Worm (Caenorhabditis elegans) whole organism, late embryonic: Measurements from ENCODE around the gene ZK697.14.
A peak's percentile ranks its signal among the peaks of the same experiment; 100 is the strongest.

ENCODE experiments used
- F13H6.1 ChIP-seq: sonication (generic microtip); optimal IDR thresholded peaks from 2 replicates; lab custom pipeline; 2016; ENCODE audit warnings: missing genetic modification characterization, missing compliant biosample characterization
- K09A11.1 ChIP-seq: sonication (generic microtip); optimal IDR thresholded peaks from 2 replicates; lab custom pipeline; 2017; ENCODE audit warnings: antibody characterized with exemption, mild to moderate bottlenecking, missing genetic modification characterization, missing compliant biosample characterization; ENCODE audit not compliant: insufficient read depth
- T23F11.4 ChIP-seq: fragments of 200-800 bp; sonication (Bioruptor generic); optimal IDR thresholded peaks from 2 replicates; lab custom pipeline; 2018; ENCODE audit warnings: mild to moderate bottlenecking, missing genetic modification characterization, missing compliant biosample characterization
- ahr-1 ChIP-seq: sonication (generic microtip); optimal IDR thresholded peaks from 2 replicates; lab custom pipeline; 2016; ENCODE audit warnings: missing genetic modification characterization, missing compliant biosample characterization
- ama-1 ChIP-seq: fragments of 150-350 bp; optimal IDR thresholded peaks from 2 replicates; lab custom pipeline; 2014
- ceh-2 ChIP-seq: sonication (generic microtip); optimal IDR thresholded peaks from 2 replicates; lab custom pipeline; 2016; ENCODE audit warnings: missing genotype, missing genetic modification characterization, missing compliant biosample characterization
- ceh-22 ChIP-seq: sonication (generic microtip); optimal IDR thresholded peaks from 2 replicates; lab custom pipeline; 2017; ENCODE audit warnings: missing biosample characterization, missing genetic modification characterization
- ceh-30 ChIP-seq: fragments of 150-350 bp; optimal IDR thresholded peaks from 2 replicates; lab custom pipeline; 2014; ENCODE audit warnings: missing biosample characterization, missing genetic modification characterization
- ceh-31 ChIP-seq: sonication (generic microtip); optimal IDR thresholded peaks from 2 replicates; lab custom pipeline; 2016; ENCODE audit warnings: missing genetic modification characterization, missing compliant biosample characterization
- ceh-34 ChIP-seq: sonication (generic microtip); optimal IDR thresholded peaks from 2 replicates; lab custom pipeline; 2016; ENCODE audit warnings: mild to moderate bottlenecking, missing genetic modification characterization, missing compliant biosample characterization
- ceh-6 ChIP-seq: fragments of 200-800 bp; sonication (Bioruptor generic); optimal IDR thresholded peaks from 2 replicates; lab custom pipeline; 2018; ENCODE audit warnings: mild to moderate bottlenecking, missing genetic modification characterization, missing compliant biosample characterization
- elt-2 ChIP-seq: sonication (generic microtip); optimal IDR thresholded peaks from 2 replicates; lab custom pipeline; 2016; ENCODE audit warnings: missing genetic modification reagents, missing genetic modification characterization, missing compliant biosample characterization
- ets-4 ChIP-seq: sonication (generic microtip); optimal IDR thresholded peaks from 2 replicates; lab custom pipeline; 2016; ENCODE audit warnings: missing genetic modification characterization, missing compliant biosample characterization
- eyg-1 ChIP-seq: sonication (generic microtip); optimal IDR thresholded peaks from 2 replicates; lab custom pipeline; 2016; ENCODE audit warnings: missing genotype, missing genetic modification characterization, missing compliant biosample characterization
- gmeb-2 ChIP-seq: sonication (generic microtip); optimal IDR thresholded peaks from 2 replicates; lab custom pipeline; 2016; ENCODE audit warnings: missing genetic modification characterization, inconsistent platforms, missing compliant biosample characterization
- hlh-13 ChIP-seq: fragments of 200-800 bp; sonication (Bioruptor generic); optimal IDR thresholded peaks from 2 replicates; lab custom pipeline; 2018; ENCODE audit warnings: mild to moderate bottlenecking, missing genetic modification characterization, missing compliant biosample characterization
- hlh-30 ChIP-seq: sonication (generic microtip); optimal IDR thresholded peaks from 2 replicates; lab custom pipeline; 2017; ENCODE audit warnings: antibody characterized with exemption, missing genetic modification characterization, missing compliant biosample characterization; ENCODE audit not compliant: insufficient read depth
- hlh-6 ChIP-seq: sonication (generic microtip); optimal IDR thresholded peaks from 2 replicates; lab custom pipeline; 2016; ENCODE audit warnings: missing genotype, missing genetic modification characterization, missing compliant biosample characterization
- hlh-8 ChIP-seq: sonication (generic microtip); optimal IDR thresholded peaks from 2 replicates; lab custom pipeline; 2016; ENCODE audit warnings: missing genotype, missing genetic modification characterization, missing compliant biosample characterization
- lim-6 ChIP-seq: sonication (generic microtip); optimal IDR thresholded peaks from 2 replicates; lab custom pipeline; 2016; ENCODE audit warnings: missing genetic modification characterization, missing compliant biosample characterization
- lin-11 ChIP-seq: fragments of 200-800 bp; sonication (Bioruptor generic); optimal IDR thresholded peaks from 2 replicates; lab custom pipeline; 2018; ENCODE audit warnings: mild to moderate bottlenecking, missing genetic modification characterization, missing compliant biosample characterization
- madf-2 ChIP-seq: sonication (generic microtip); optimal IDR thresholded peaks from 2 replicates; lab custom pipeline; 2017; ENCODE audit warnings: missing genetic modification characterization, missing compliant biosample characterization
- mec-3 ChIP-seq: sonication (generic microtip); optimal IDR thresholded peaks from 2 replicates; lab custom pipeline; 2016; ENCODE audit warnings: borderline replicate concordance, missing genetic modification characterization, missing compliant biosample characterization
- nfya-1 ChIP-seq: sonication (generic microtip); optimal IDR thresholded peaks from 2 replicates; lab custom pipeline; 2017; ENCODE audit warnings: missing genetic modification characterization, mild to moderate bottlenecking, missing compliant biosample characterization, antibody characterized with exemption, moderate library complexity
- nhr-232 ChIP-seq: sonication (generic microtip); optimal IDR thresholded peaks from 2 replicates; lab custom pipeline; 2016; ENCODE audit warnings: missing genetic modification characterization, missing compliant biosample characterization
- odd-2 ChIP-seq: sonication (generic microtip); optimal IDR thresholded peaks from 2 replicates; lab custom pipeline; 2017; ENCODE audit warnings: antibody characterized with exemption, mild to moderate bottlenecking, missing genetic modification characterization, missing compliant biosample characterization
- pat-9 ChIP-seq: fragments of 200-800 bp; sonication (Bioruptor generic); optimal IDR thresholded peaks from 2 replicates; lab custom pipeline; 2018; ENCODE audit warnings: mild to moderate bottlenecking, missing genetic modification characterization, moderate library complexity, missing compliant biosample characterization
- pax-1 ChIP-seq: fragments of 150-350 bp; optimal IDR thresholded peaks from 2 replicates; lab custom pipeline; 2014; ENCODE audit warnings: missing biosample characterization, missing genetic modification characterization
- pqm-1 ChIP-seq: sonication (generic microtip); optimal IDR thresholded peaks from 2 replicates; lab custom pipeline; 2016; ENCODE audit warnings: missing genetic modification characterization, missing compliant biosample characterization
- ref-2 ChIP-seq: sonication (generic microtip); optimal IDR thresholded peaks from 2 replicates; lab custom pipeline; 2016; ENCODE audit warnings: missing genetic modification characterization, missing compliant biosample characterization
- rnt-1 ChIP-seq: sonication (generic microtip); optimal IDR thresholded peaks from 2 replicates; lab custom pipeline; 2016; ENCODE audit warnings: missing genetic modification characterization, missing compliant biosample characterization
- syd-9 ChIP-seq: sonication (generic microtip); optimal IDR thresholded peaks from 2 replicates; lab custom pipeline; 2016; ENCODE audit warnings: mild to moderate bottlenecking, missing genetic modification characterization, moderate library complexity, missing compliant biosample characterization
- tbx-7 ChIP-seq: sonication (generic microtip); optimal IDR thresholded peaks from 2 replicates; lab custom pipeline; 2016; ENCODE audit warnings: missing genotype, missing genetic modification characterization, missing compliant biosample characterization
- unc-3 ChIP-seq, 2 experiments: fragments of 200-800 bp in 1 of 2; sonication (Bioruptor generic) in 1 of 2; sonication (generic microtip) in 1 of 2; conservative IDR thresholded peaks in 1 of 2; optimal IDR thresholded peaks in 1 of 2; 2 replicates each; pipeline versions ENCODE4 v1.3.6 to Lab custom; 2016 to 2022; ENCODE audit warnings: missing compliant biosample characterization in 2 of 2, missing genetic modification characterization in 2 of 2, missing genetic modification reagents in 1 of 2
- unc-55 ChIP-seq: sonication (generic microtip); optimal IDR thresholded peaks from 2 replicates; lab custom pipeline; 2017; ENCODE audit warnings: missing biosample characterization, missing genetic modification reagents, missing genetic modification characterization
- unc-86 ChIP-seq: sonication (generic microtip); optimal IDR thresholded peaks from 2 replicates; lab custom pipeline; 2016; ENCODE audit warnings: missing genetic modification characterization, missing compliant biosample characterization
- zip-5 ChIP-seq: sonication (generic microtip); optimal IDR thresholded peaks from 2 replicates; lab custom pipeline; 2016; ENCODE audit warnings: missing genetic modification characterization, missing compliant biosample characterization

ZK697.14 gene

ce11 chrV:1755589-1755988 lies at the start of gene ZK697.14:
TSS of gene ZK697.14 (minus strand) at chrV:1755689.
- TF ChIP-seq ahr-1 (no peak), gmeb-2 (tag; lab: Kevin White, UChicago) (no peak), hlh-8 (tag; lab: Kevin White, UChicago) (no peak), eyg-1 (tag; lab: Kevin White, UChicago) (no peak), rnt-1 (tag; lab: Kevin White, UChicago) (no peak), T23F11.4 (GFP tag; lab: Kevin White, UChicago) (no peak), ceh-6 (GFP tag; lab: Kevin White, UChicago) (no peak), syd-9 (tag; lab: Kevin White, UChicago) (no peak), hlh-13 (GFP tag; lab: Kevin White, UChicago) (no peak), zip-5 (tag; lab: Kevin White, UChicago) (no peak), ref-2 (no peak), pqm-1 (no peak), ama-1 (no peak), odd-2 (no peak), ceh-34 (tag; lab: Kevin White, UChicago) (no peak), lim-6 (tag; lab: Kevin White, UChicago) (no peak), hlh-30 (tag; lab: Kevin White, UChicago) (no peak), lin-11 (tag; lab: Kevin White, UChicago) (no peak), elt-2 (tag; lab: Kevin White, UChicago) (no peak)

- peak; percentile 5 for TF ChIP-seq ets-4 (tag; lab: Kevin White, UChicago)
- TF ChIP-seq nhr-232: no peak
- no peak for TF ChIP-seq ceh-22
- TF ChIP-seq ceh-30 (tag; lab: Kevin White, UChicago): peak; percentile 62
- TF ChIP-seq tbx-7 (tag; lab: Kevin White, UChicago): no peak
- no peak for TF ChIP-seq mec-3 (tag; lab: Kevin White, UChicago)
- no peak for TF ChIP-seq madf-2 (tag; lab: Kevin White, UChicago)
- TF ChIP-seq ceh-2 (tag; lab: Kevin White, UChicago): no peak
- peak; percentile 10 for TF ChIP-seq elt-2 (tag; lab: Kevin White, UChicago)
- TF ChIP-seq ceh-34 (tag; lab: Kevin White, UChicago): peak; percentile 55
- TF ChIP-seq unc-86 (tag; lab: Kevin White, UChicago): peak; percentile 10
- TF ChIP-seq ceh-31 (tag; lab: Kevin White, UChicago): peak; percentile 52
- no peak for TF ChIP-seq K09A11.1 (tag; lab: Kevin White, UChicago)
- TF ChIP-seq nfya-1 (tag; lab: Kevin White, UChicago): peak; percentile 63
- peak; percentile 60 for TF ChIP-seq unc-55
- no peak for TF ChIP-seq T23F11.4 (GFP tag; lab: Kevin White, UChicago)
- TF ChIP-seq hlh-30 (tag; lab: Kevin White, UChicago): no peak
- peak; percentile 22 for TF ChIP-seq pat-9 (tag; lab: Kevin White, UChicago)
- no peak for TF ChIP-seq unc-3 (GFP tag; conservative IDR thresholded peaks at IDR 0.05; lab: Robert Waterston, UW)
- TF ChIP-seq unc-3 (tag; optimal IDR thresholded peaks at IDR 0.05; lab: Kevin White, UChicago): no peak
- TF ChIP-seq pqm-1: no peak
- no peak for TF ChIP-seq F13H6.1 (tag; lab: Kevin White, UChicago)
- peak; percentile 34 for TF ChIP-seq ref-2
- no peak for TF ChIP-seq hlh-6 (tag; lab: Kevin White, UChicago)
- peak; percentile 11 for TF ChIP-seq pax-1
These were observed 49.4 kb upstream of the ZK697.14 start, which contains the start of the genes hsp-16.2 and hsp-16.41 for ce11 chrV:1804645-1805559. TSS of gene hsp-16.2 (minus strand) at chrV:1804957. TSS of gene hsp-16.41 (plus strand) at chrV:1805178.
